Fruit fly (Drosophila melanogaster) whole organism, embryonic: Measurements from ENCODE around the gene Tsc1.

Experiments used
- Aef1 ChIP-seq: fragments of 200-800 bp; sonication (Bioruptor generic); IDR thresholded peaks from 3 replicates; pipeline ENCODE4 v1.3.6; 2022; ENCODE audit warnings: missing biosample characterization, missing genetic modification characterization
- B-H2 ChIP-seq: fragments of 200-800 bp; sonication (Bioruptor generic); optimal IDR thresholded peaks from 2 replicates; lab custom pipeline; 2018; ENCODE audit warnings: missing biosample characterization, mild to moderate bottlenecking, missing genetic modification characterization
- CG11398 ChIP-seq: fragments of 200-800 bp; sonication (Bioruptor generic); optimal IDR thresholded peaks from 2 replicates; lab custom pipeline; 2016; ENCODE audit warnings: missing biosample characterization, missing genetic modification characterization
- CG13424 ChIP-seq: fragments of 200-800 bp; sonication (Bioruptor generic); optimal IDR thresholded peaks from 2 replicates; lab custom pipeline; 2019; ENCODE audit warnings: missing biosample characterization, mild to moderate bottlenecking, missing genetic modification characterization, moderate library complexity
- CG14014 ChIP-seq: fragments of 200-800 bp; sonication (Bioruptor generic); IDR thresholded peaks from 2 replicates; pipeline ENCODE4 v1.3.6; 2022; ENCODE audit warnings: missing biosample characterization, missing genetic modification characterization
- CG14441 ChIP-seq: fragments of 200-800 bp; sonication (Bioruptor generic); IDR thresholded peaks from 2 replicates; pipeline ENCODE4 v1.3.6; 2022; ENCODE audit warnings: missing biosample characterization, missing genetic modification characterization
- CG16813 ChIP-seq: fragments of 200-800 bp; sonication (Bioruptor generic); IDR thresholded peaks from 3 replicates; pipeline ENCODE4 v1.3.6; 2022; ENCODE audit warnings: missing biosample characterization, missing genetic modification characterization; ENCODE audit not compliant: partially characterized antibody
- CG16815 ChIP-seq: fragments of 200-800 bp; sonication (Bioruptor generic); optimal IDR thresholded peaks from 3 replicates; lab custom pipeline; 2017; ENCODE audit warnings: missing biosample characterization, mild to moderate bottlenecking, missing genetic modification characterization
- CG18262 ChIP-seq: fragments of 200-800 bp; optimal IDR thresholded peaks from 3 replicates; lab custom pipeline; 2019; ENCODE audit warnings: missing biosample characterization, mild to moderate bottlenecking, missing genetic modification characterization, moderate library complexity
- CG30020 ChIP-seq: fragments of 200-800 bp; optimal IDR thresholded peaks from 2 replicates; lab custom pipeline; 2019; ENCODE audit warnings: missing biosample characterization, mild to moderate bottlenecking, missing genetic modification characterization, moderate library complexity
- CG3065 ChIP-seq: fragments of 200-800 bp; sonication (Bioruptor generic); optimal IDR thresholded peaks from 2 replicates; lab custom pipeline; 2016; ENCODE audit warnings: missing biosample characterization, missing genetic modification characterization
- CG3163 ChIP-seq: fragments of 200-800 bp; sonication (Bioruptor generic); optimal IDR thresholded peaks from 3 replicates; lab custom pipeline; 2016; ENCODE audit warnings: missing biosample characterization, missing genetic modification characterization
- CG3281 ChIP-seq: fragments of 200-800 bp; sonication (Bioruptor generic); optimal IDR thresholded peaks from 3 replicates; lab custom pipeline; 2017; ENCODE audit warnings: missing biosample characterization, mild to moderate bottlenecking, missing genetic modification characterization
- CG4360 ChIP-seq: fragments of 200-800 bp; sonication (Bioruptor generic); IDR thresholded peaks from 2 replicates; pipeline ENCODE4 v1.3.6; 2022; ENCODE audit warnings: missing biosample characterization, missing genetic modification characterization
- CG4854 ChIP-seq: fragments of 200-800 bp; sonication (Bioruptor generic); optimal IDR thresholded peaks from 2 replicates; lab custom pipeline; 2016; ENCODE audit warnings: missing biosample characterization, missing genetic modification characterization, inconsistent platforms
- CG7786 ChIP-seq: fragments of 200-800 bp; sonication (Bioruptor generic); optimal IDR thresholded peaks from 2 replicates; lab custom pipeline; 2016; ENCODE audit warnings: missing biosample characterization, missing genetic modification characterization
- CG7987 ChIP-seq: fragments of 200-800 bp; sonication (Bioruptor generic); optimal IDR thresholded peaks from 2 replicates; lab custom pipeline; 2018; ENCODE audit warnings: missing biosample characterization, mild to moderate bottlenecking, missing genetic modification characterization, moderate library complexity
- CG8290 ChIP-seq, 3 experiments: fragments of 200-800 bp; sonication (Bioruptor generic); optimal IDR thresholded peaks; 2 replicates each; lab custom pipeline; 2016 to 2019; ENCODE audit warnings: missing biosample characterization in 3 of 3, missing genetic modification characterization in 3 of 3, mild to moderate bottlenecking in 2 of 3, moderate library complexity in 1 of 3
- CG8388 ChIP-seq: fragments of 200-800 bp; sonication (Bioruptor generic); optimal IDR thresholded peaks from 2 replicates; lab custom pipeline; 2019; ENCODE audit warnings: missing biosample characterization, mild to moderate bottlenecking, missing genetic modification characterization, moderate library complexity
- CG9932 ChIP-seq: fragments of 200-800 bp; sonication (Bioruptor generic); IDR thresholded peaks from 2 replicates; pipeline ENCODE4 v1.3.6; 2022; ENCODE audit warnings: missing biosample characterization, missing genetic modification characterization
- CHES-1-like ChIP-seq: fragments of 200-800 bp; sonication (Bioruptor generic); optimal IDR thresholded peaks from 2 replicates; lab custom pipeline; 2016; ENCODE audit warnings: missing biosample characterization, missing genetic modification characterization
- Dad ChIP-seq: fragments of 200-800 bp; sonication (Bioruptor generic); optimal IDR thresholded peaks from 3 replicates; lab custom pipeline; 2016; ENCODE audit warnings: missing biosample characterization, missing genetic modification characterization
- Fer3 ChIP-seq: fragments of 200-800 bp; sonication (Bioruptor generic); optimal IDR thresholded peaks from 2 replicates; lab custom pipeline; 2018; ENCODE audit warnings: missing biosample characterization, mild to moderate bottlenecking, missing genetic modification characterization, moderate library complexity
- Hr51 ChIP-seq, 2 experiments: fragments of 200-800 bp; sonication (Bioruptor generic); optimal IDR thresholded peaks; 2 replicates in 1 of 2; 3 replicates in 1 of 2; lab custom pipeline; 2016 to 2018; ENCODE audit warnings: missing biosample characterization in 2 of 2, missing genetic modification characterization in 2 of 2, mild to moderate bottlenecking in 1 of 2, moderate library complexity in 1 of 2
- Med ChIP-seq: fragments of 200-800 bp; sonication (Bioruptor generic); peaks from one replicate; lab custom pipeline; 2016; ENCODE audit warnings: missing biosample characterization, missing genetic modification characterization, mild to moderate bottlenecking, inconsistent platforms, moderate library complexity
- Myb ChIP-seq: fragments of 200-800 bp; sonication (Bioruptor generic); optimal IDR thresholded peaks from 2 replicates; lab custom pipeline; 2016; ENCODE audit warnings: missing biosample characterization, missing genetic modification characterization
- Stat92E ChIP-seq, 3 experiments: fragments of >200 bp in 2 of 3; fragments of 200-800 bp in 1 of 3; sonication (Bioruptor generic) in 1 of 3; optimal IDR thresholded peaks; 2 replicates each; lab custom pipeline; 2017 to 2019; ENCODE audit warnings: missing biosample characterization in 3 of 3, missing genetic modification characterization in 3 of 3, mild to moderate bottlenecking in 1 of 3, moderate library complexity in 1 of 3
- YL-1 ChIP-seq: fragments of 200-800 bp; sonication (Bioruptor generic); optimal IDR thresholded peaks from 3 replicates; lab custom pipeline; 2017; ENCODE audit warnings: missing biosample characterization, mild to moderate bottlenecking, missing genetic modification characterization
- bigmax ChIP-seq: fragments of 200-800 bp; sonication (Bioruptor generic); optimal IDR thresholded peaks from 2 replicates; lab custom pipeline; 2018; ENCODE audit warnings: missing biosample characterization, mild to moderate bottlenecking, missing genetic modification characterization
- bsh ChIP-seq, 2 experiments: fragments of 200-800 bp; sonication (Bioruptor generic); optimal IDR thresholded peaks; 2 replicates each; lab custom pipeline; 2017 to 2018; ENCODE audit warnings: mild to moderate bottlenecking in 2 of 2, missing biosample characterization in 2 of 2, missing genetic modification characterization in 2 of 2, moderate library complexity in 1 of 2
- chinmo ChIP-seq: fragments of 200-800 bp; sonication (Bioruptor generic); IDR thresholded peaks from 4 replicates; pipeline ENCODE4 v1.3.6; 2022; ENCODE audit warnings: missing biosample characterization, missing genetic modification characterization; ENCODE audit not compliant: partially characterized antibody
- chm ChIP-seq: fragments of 200-800 bp; sonication (Bioruptor generic); IDR thresholded peaks from 2 replicates; pipeline ENCODE4 v1.3.6; 2022; ENCODE audit warnings: missing biosample characterization, missing genetic modification characterization
- ci ChIP-seq: fragments of 200-800 bp; sonication (Bioruptor generic); IDR thresholded peaks from 3 replicates; pipeline ENCODE4 v1.3.6; 2022; ENCODE audit warnings: missing biosample characterization, missing genetic modification characterization
- croc ChIP-seq: fragments of 200-800 bp; sonication (Bioruptor generic); conservative IDR thresholded peaks from 3 replicates; pipeline ENCODE4 v1.3.6; 2022; ENCODE audit warnings: missing biosample characterization, missing genetic modification characterization
- eyg ChIP-seq: fragments of 200-800 bp; sonication (Bioruptor generic); optimal IDR thresholded peaks from 3 replicates; lab custom pipeline; 2016; ENCODE audit warnings: missing biosample characterization, missing genetic modification characterization
- fd96Cb ChIP-seq: fragments of 200-800 bp; sonication (Bioruptor generic); optimal IDR thresholded peaks from 2 replicates; lab custom pipeline; 2018; ENCODE audit warnings: missing biosample characterization, mild to moderate bottlenecking, missing genetic modification characterization, moderate library complexity
- grau ChIP-seq: fragments of 200-800 bp; optimal IDR thresholded peaks from 3 replicates; lab custom pipeline; 2019; ENCODE audit warnings: missing biosample characterization, mild to moderate bottlenecking, missing genetic modification characterization, moderate library complexity
- gsb ChIP-seq: fragments of 200-800 bp; sonication (Bioruptor generic); IDR thresholded peaks from 2 replicates; pipeline ENCODE4 v1.3.6; 2022; ENCODE audit warnings: missing biosample characterization, missing genetic modification characterization
- lab ChIP-seq: fragments of 200-800 bp; sonication (Bioruptor generic); optimal IDR thresholded peaks from 3 replicates; lab custom pipeline; 2017; ENCODE audit warnings: missing biosample characterization, missing genetic modification characterization, mild to moderate bottlenecking, moderate library complexity, missing genetic modification reagents
- nom ChIP-seq: fragments of 200-800 bp; sonication (Bioruptor generic); optimal IDR thresholded peaks from 2 replicates; lab custom pipeline; 2017; ENCODE audit warnings: missing biosample characterization, missing genetic modification characterization, mild to moderate bottlenecking, moderate library complexity, missing genetic modification reagents
- oc ChIP-seq: fragments of 200-800 bp; sonication (Bioruptor generic); optimal IDR thresholded peaks from 2 replicates; lab custom pipeline; 2018; ENCODE audit warnings: missing biosample characterization, mild to moderate bottlenecking, missing genetic modification characterization, moderate library complexity
- prd ChIP-seq, 3 experiments: fragments of >200 bp in 2 of 3; fragments of 200-800 bp in 1 of 3; sonication (Bioruptor generic) in 1 of 3; optimal IDR thresholded peaks in 2 of 3; IDR thresholded peaks in 1 of 3; 2 replicates in 2 of 3; 3 replicates in 1 of 3; pipeline versions ENCODE4 v1.3.6 to Lab custom; 2017 to 2022; ENCODE audit warnings: missing biosample characterization in 1 of 3, missing genetic modification characterization in 1 of 3
- run ChIP-seq: fragments of 200-800 bp; sonication (Bioruptor generic); optimal IDR thresholded peaks from 3 replicates; lab custom pipeline; 2018; ENCODE audit warnings: missing biosample characterization, mild to moderate bottlenecking, missing genetic modification characterization
- sisA ChIP-seq: fragments of 200-800 bp; sonication (Bioruptor generic); IDR thresholded peaks from 2 replicates; pipeline ENCODE4 v1.3.6; 2022; ENCODE audit warnings: missing biosample characterization, missing genetic modification characterization
- sr ChIP-seq: fragments of 200-800 bp; sonication (Bioruptor generic); IDR thresholded peaks from 3 replicates; pipeline ENCODE4 v1.3.6; 2022; ENCODE audit warnings: missing biosample characterization, missing genetic modification characterization
- tin ChIP-seq: fragments of 200-800 bp; sonication (Bioruptor generic); optimal IDR thresholded peaks from 3 replicates; lab custom pipeline; 2016; ENCODE audit warnings: missing biosample characterization, missing genetic modification characterization
- tx ChIP-seq: fragments of 200-800 bp; sonication (Bioruptor generic); optimal IDR thresholded peaks from 2 replicates; lab custom pipeline; 2016; ENCODE audit warnings: missing biosample characterization, missing genetic modification characterization
- unc-4 ChIP-seq: fragments of 200-800 bp; sonication (Bioruptor generic); IDR thresholded peaks from 2 replicates; pipeline ENCODE4 v1.3.6; 2022; ENCODE audit warnings: missing biosample characterization, missing genetic modification characterization; ENCODE audit not compliant: partially characterized antibody
- unpg ChIP-seq: fragments of 200-800 bp; sonication (Bioruptor generic); optimal IDR thresholded peaks from 3 replicates; lab custom pipeline; 2018; ENCODE audit warnings: missing biosample characterization, mild to moderate bottlenecking, missing genetic modification characterization, moderate library complexity

Gene Tsc1

dm6 chr3R:24100717-24101116 lies 29.4 kb upstream of the Tsc1 start (continued):
- TF ChIP-seq Dad (GFP tag; lab: Kevin White, UChicago) (no peak), CG14014 (0 out of 2 replicates have a peak, but pooled peaks have one; percentile 12), lab (GFP tag; lab: Kevin White, UChicago) (peak; percentile 42), bigmax (GFP tag; lab: Kevin White, UChicago) (no peak), CG16815 (GFP tag; lab: Kevin White, UChicago) (no peak), CG18262 (tag; lab: Kevin White, UChicago) (peak; percentile 22), CG7786 (GFP tag; lab: Kevin White, UChicago) (peak; percentile 12), bsh (GFP tag; optimal IDR thresholded peaks at IDR 0.05; lab: Kevin White, UChicago) (peak in 1 of 2 experiments; percentile 14), eyg (no peak), prd (optimal IDR thresholded peaks at IDR 0.05; lab: Kevin White, UChicago) (no peak), prd (GFP tag; IDR thresholded peaks at IDR 0.05; lab: Robert Waterston, UW) (peak; percentile 37; the same call in 2 of the 3 replicates), unpg (GFP tag; lab: Kevin White, UChicago) (peak; percentile 27), CG9932 (GFP tag; lab: Robert Waterston, UW) (peak; percentile 71), tx (GFP tag; lab: Kevin White, UChicago) (no peak), CG16813 (GFP tag; lab: Robert Waterston, UW) (no peak), CG3281 (GFP tag; lab: Kevin White, UChicago) (no peak), oc (tag; lab: Kevin White, UChicago) (no peak), Hr51 (GFP tag; optimal IDR thresholded peaks at IDR 0.05; lab: Kevin White, UChicago) (peak in 1 of 2 experiments; percentile 32), tin (GFP tag; lab: Kevin White, UChicago) (no peak), CHES-1-like (GFP tag; lab: Kevin White, UChicago) (no peak), sisA (GFP tag; lab: Robert Waterston, UW) (peak; percentile 40; the same call in 1 of the 2 replicates), Fer3 (tag; lab: Kevin White, UChicago) (peak; percentile 3), grau (tag; lab: Kevin White, UChicago) (peak; percentile 34), sr (GFP tag; lab: Robert Waterston, UW) (no peak), Myb (GFP tag; lab: Kevin White, UChicago) (peak; percentile 2), CG4360 (GFP tag; lab: Robert Waterston, UW) (no peak), CG8388 (GFP tag; lab: Kevin White, UChicago) (no peak), chm (GFP tag; lab: Robert Waterston, UW) (no peak), gsb (GFP tag; lab: Robert Waterston, UW) (no peak), Aef1 (GFP tag; lab: Robert Waterston, UW) (no peak), nom (GFP tag; lab: Kevin White, UChicago) (no peak), chinmo (GFP tag; lab: Robert Waterston, UW) (no peak), unc-4 (no peak), run (tag; lab: Kevin White, UChicago) (no peak), CG11398 (GFP tag; lab: Kevin White, UChicago) (no peak), CG4854 (GFP tag; lab: Kevin White, UChicago) (no peak), CG30020 (tag; lab: Kevin White, UChicago) (no peak), CG8290 (GFP tag; optimal IDR thresholded peaks at IDR 0.05; lab: Kevin White, UChicago) (no peak), CG8290 (tag; optimal IDR thresholded peaks at IDR 0.05; lab: Kevin White, UChicago) (peak in 1 of 2 experiments; percentile 2), CG3065 (GFP tag; lab: Kevin White, UChicago) (no peak), B-H2 (GFP tag; lab: Kevin White, UChicago) (no peak), Med (peak; percentile 86), YL-1 (GFP tag; lab: Kevin White, UChicago) (no peak), fd96Cb (tag; lab: Kevin White, UChicago) (no peak), ci (GFP tag; lab: Robert Waterston, UW) (peak; percentile 35; the same call in 1 of the 3 replicates), Stat92E (GFP tag; optimal IDR thresholded peaks at IDR 0.05; lab: Kevin White, UChicago) (no peak), croc (GFP tag; lab: Robert Waterston, UW) (no peak), CG14441 (GFP tag; lab: Robert Waterston, UW) (peak; percentile 42; the same call in 1 of the 2 replicates), CG3163 (GFP tag; lab: Kevin White, UChicago) (no peak), CG7987 (GFP tag; lab: Kevin White, UChicago) (no peak), CG13424 (tag; lab: Kevin White, UChicago) (peak; percentile 9)
